Fruit fly (Drosophila melanogaster): ENCODE data around the gene PLCXD.

DNA sequence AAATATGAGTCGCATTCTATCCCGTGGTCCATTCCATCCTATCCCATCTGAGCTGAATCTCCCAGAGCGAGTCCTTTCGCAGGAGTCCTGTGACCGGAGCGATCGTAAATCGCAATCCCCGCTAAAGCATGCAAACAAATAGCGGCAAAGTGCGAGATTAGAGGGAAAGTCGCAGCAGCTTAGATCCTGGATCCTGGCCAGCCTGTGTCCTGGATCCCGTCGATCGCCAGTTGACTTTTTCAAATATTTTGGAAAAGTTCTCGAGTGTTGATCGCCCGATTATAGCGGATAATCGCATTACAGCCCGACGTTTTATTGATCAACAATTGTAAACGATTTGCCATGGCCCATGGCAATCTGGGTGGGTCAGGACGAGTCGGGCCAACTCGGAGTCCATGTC is 39.9 kb downstream of the PLCXD start:
- TF ChIP-seq sage (GFP tag; optimal IDR thresholded peaks at IDR 0.05) (no peak), usp (GFP tag; optimal IDR thresholded peaks at IDR 0.05) (no peak), Hr78 (GFP tag; optimal IDR thresholded peaks at IDR 0.05) (no peak), br (GFP tag; optimal IDR thresholded peaks at IDR 0.05) (no peak), woc (GFP tag; optimal IDR thresholded peaks at IDR 0.05) (no peak), jim (GFP tag; optimal IDR thresholded peaks at IDR 0.05) (no peak), foxo (GFP tag; optimal IDR thresholded peaks at IDR 0.05) (no peak), h (GFP tag; optimal IDR thresholded peaks at IDR 0.05) (no peak), CG32264 (GFP tag; optimal IDR thresholded peaks at IDR 0.05) (no peak), brk (GFP tag; optimal IDR thresholded peaks at IDR 0.05) (no peak), CrebA (GFP tag; optimal IDR thresholded peaks at IDR 0.05; ENCODE audit: borderline replicate concordance) (no peak)

Measured in whole organism, wandering third instar larva.